Worm (Caenorhabditis elegans): ENCODE data around the gene Y9C2UA.1.

The Y9C2UA.1 gene

DNA sequence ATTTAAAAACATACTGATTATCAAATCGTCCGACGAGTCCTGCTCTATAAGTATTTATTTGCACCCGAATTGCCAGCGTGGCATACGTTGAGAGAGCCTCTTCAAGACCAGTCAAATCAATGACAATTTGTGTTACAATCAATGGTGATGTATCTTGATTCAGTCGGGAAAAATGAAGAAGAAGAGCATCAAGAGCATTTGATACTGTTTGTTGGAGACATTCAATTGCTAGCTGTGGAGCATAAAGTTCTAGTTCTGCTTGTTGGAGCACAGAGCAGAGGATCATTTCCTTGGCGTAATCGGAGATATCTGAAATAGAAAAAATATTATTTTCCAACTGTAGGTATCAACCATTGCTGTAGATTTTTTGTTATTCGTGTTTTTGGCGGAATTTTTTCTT, 34.0 kb downstream of the Y9C2UA.1 start:
- TF ChIP-seq unc-39 (tag; optimal IDR thresholded peaks at IDR 0.05): no peak
- no peak for TF ChIP-seq nhr-6 (tag; optimal IDR thresholded peaks at IDR 0.05)
- TF ChIP-seq fos-1 (tag; optimal IDR thresholded peaks at IDR 0.05): no peak
- no peak for TF ChIP-seq mdl-1 (tag; optimal IDR thresholded peaks at IDR 0.05)
- TF ChIP-seq ztf-4 (tag; optimal IDR thresholded peaks at IDR 0.05): no peak
- TF ChIP-seq gmeb-1 (tag; optimal IDR thresholded peaks at IDR 0.05): no peak
- no peak for TF ChIP-seq ceh-82 (tag; optimal IDR thresholded peaks at IDR 0.05)
- TF ChIP-seq sma-9 (GFP tag; optimal IDR thresholded peaks at IDR 0.05): no peak
- TF ChIP-seq sma-9 (tag; optimal IDR thresholded peaks at IDR 0.05): no peak
- TF ChIP-seq alr-1 (tag; optimal IDR thresholded peaks at IDR 0.05): no peak
- no peak for TF ChIP-seq ztf-11 (tag; optimal IDR thresholded peaks at IDR 0.05)
- TF ChIP-seq ama-1 (optimal IDR thresholded peaks at IDR 0.05): no peak
- TF ChIP-seq nhr-10 (tag; optimal IDR thresholded peaks at IDR 0.05): no peak
- TF ChIP-seq sem-4 (tag; optimal IDR thresholded peaks at IDR 0.05): no peak
- TF ChIP-seq nhr-77 (tag; optimal IDR thresholded peaks at IDR 0.05): no peak
- TF ChIP-seq ZK546.5 (tag; optimal IDR thresholded peaks at IDR 0.05): no peak
- no peak for TF ChIP-seq unc-55 (GFP tag; optimal IDR thresholded peaks at IDR 0.05)
- TF ChIP-seq mbf-1 (tag; optimal IDR thresholded peaks at IDR 0.05): no peak

DNA sequence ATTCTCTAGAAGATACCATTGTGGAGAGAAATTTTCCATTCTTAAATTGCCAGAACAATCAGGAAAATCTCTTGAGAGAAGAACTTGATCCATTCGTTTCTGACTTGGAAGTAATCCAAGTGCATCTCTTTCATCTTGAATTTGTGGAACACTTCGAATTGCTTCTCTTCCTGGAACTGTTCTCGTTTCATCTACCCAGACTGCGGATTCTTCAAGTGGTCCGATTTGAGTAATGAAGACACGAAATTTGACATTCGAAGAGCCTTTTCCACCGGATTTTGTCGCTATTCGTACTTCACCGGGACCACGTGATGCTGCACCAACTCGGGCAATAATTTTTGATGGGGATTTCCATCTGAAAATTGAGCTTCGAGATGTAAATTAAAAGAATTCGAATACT, 37.1 kb downstream of the Y9C2UA.1 start:
- TF ChIP-seq ama-1 (optimal IDR thresholded peaks at IDR 0.05) (no peak), F13H6.1 (tag; optimal IDR thresholded peaks at IDR 0.05) (no peak), lin-13 (GFP tag; optimal IDR thresholded peaks at IDR 0.05) (no peak), nhr-237 (tag; optimal IDR thresholded peaks at IDR 0.05) (no peak), lsy-2 (tag; optimal IDR thresholded peaks at IDR 0.05) (no peak), lin-11 (tag; optimal IDR thresholded peaks at IDR 0.05) (no peak), unc-62 (GFP tag; optimal IDR thresholded peaks at IDR 0.05) (no peak), nhr-129 (tag; optimal IDR thresholded peaks at IDR 0.05) (no peak), nhr-6 (tag; optimal IDR thresholded peaks at IDR 0.05) (no peak), crh-2 (tag; optimal IDR thresholded peaks at IDR 0.05) (no peak), ceh-16 (tag; optimal IDR thresholded peaks at IDR 0.05) (no peak), dmd-4 (tag; optimal IDR thresholded peaks at IDR 0.05) (no peak), gmeb-1 (tag; optimal IDR thresholded peaks at IDR 0.05) (no peak), ztf-1 (GFP tag; conservative IDR thresholded peaks at IDR 0.05) (no peak), snpc-4 (tag; optimal IDR thresholded peaks at IDR 0.05) (no peak), ztf-4 (tag; optimal IDR thresholded peaks at IDR 0.05) (no peak), sem-4 (tag; optimal IDR thresholded peaks at IDR 0.05) (no peak), blmp-1 (tag; optimal IDR thresholded peaks at IDR 0.05; ENCODE audit: insufficient read depth) (no peak)

DNA sequence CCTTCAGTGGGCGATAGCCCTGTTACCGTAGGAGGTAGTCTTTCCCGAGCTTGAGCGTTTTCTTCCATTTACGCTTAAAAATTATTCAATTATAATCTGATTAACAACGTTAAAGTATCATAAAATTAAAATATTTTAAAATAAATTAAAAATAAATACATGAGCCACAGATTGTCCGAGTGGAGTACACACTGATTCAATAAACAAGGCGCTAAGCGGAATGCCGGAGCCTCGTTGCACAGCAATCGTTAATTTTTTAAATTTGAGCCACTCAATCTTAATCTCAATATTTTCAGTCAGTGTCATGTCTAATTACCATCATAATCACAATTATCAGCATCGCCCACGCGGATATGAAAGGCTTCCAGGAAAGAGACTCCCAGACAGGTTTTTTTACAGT, 37.6 kb downstream of the Y9C2UA.1 start, which contains the start of the genes sec-5 and pir-1:
Gene sec-5 (minus strand): TSS at position 73 of the 400 bp plus-strand sequence.
Gene pir-1 (plus strand): TSS at position 221 of the 400 bp plus-strand sequence.
- TF ChIP-seq elt-3 (tag; optimal IDR thresholded peaks at IDR 0.05): no peak
- TF ChIP-seq ZK546.5 (tag; optimal IDR thresholded peaks at IDR 0.05): no peak
- TF ChIP-seq fos-1 (tag; optimal IDR thresholded peaks at IDR 0.05): peak; percentile 33
- TF ChIP-seq nhr-25 (tag; optimal IDR thresholded peaks at IDR 0.05): peak; percentile 35
- TF ChIP-seq unc-55 (GFP tag; optimal IDR thresholded peaks at IDR 0.05): peak; percentile 72
- TF ChIP-seq gmeb-1 (tag; optimal IDR thresholded peaks at IDR 0.05): peak; percentile 41
- peak; percentile 18 to 71 for TF ChIP-seq lsy-2 (tag; optimal IDR thresholded peaks at IDR 0.05)
- no peak for TF ChIP-seq ztf-4 (tag; optimal IDR thresholded peaks at IDR 0.05)
- peak; percentile 5 for TF ChIP-seq sma-9 (GFP tag; optimal IDR thresholded peaks at IDR 0.05)
- no peak for TF ChIP-seq sma-9 (tag; optimal IDR thresholded peaks at IDR 0.05)
- peak; percentile 53 for TF ChIP-seq C34F6.9 (tag; optimal IDR thresholded peaks at IDR 0.05)
- no peak for TF ChIP-seq aly-2 (tag; optimal IDR thresholded peaks at IDR 0.05)
- no peak for TF ChIP-seq ztf-1 (GFP tag; conservative IDR thresholded peaks at IDR 0.05)

DNA sequence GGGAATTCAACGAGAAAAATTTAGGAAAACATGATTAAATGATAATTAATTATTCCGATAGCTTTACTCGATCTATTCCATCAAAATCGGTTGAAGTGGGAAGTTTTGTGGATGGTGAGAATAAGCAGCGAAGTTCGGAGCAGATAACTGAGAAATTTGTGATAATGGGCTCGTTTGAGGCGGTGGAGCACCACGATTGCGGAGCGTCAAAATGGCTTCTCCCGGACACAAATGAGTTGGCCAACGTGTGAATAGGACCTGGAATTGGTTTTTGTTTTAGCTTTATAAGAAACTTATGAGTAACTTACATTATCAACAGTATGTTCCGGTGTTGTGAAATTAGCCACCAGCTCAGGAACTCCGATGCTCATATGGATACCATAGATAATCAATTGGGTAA, 39.4 kb downstream of the Y9C2UA.1 start:
- TF ChIP-seq dmd-4 (tag; optimal IDR thresholded peaks at IDR 0.05) (no peak), nhr-237 (tag; optimal IDR thresholded peaks at IDR 0.05) (no peak), sem-4 (tag; optimal IDR thresholded peaks at IDR 0.05) (no peak), zag-1 (tag; optimal IDR thresholded peaks at IDR 0.05) (no peak), snpc-4 (tag; optimal IDR thresholded peaks at IDR 0.05) (no peak)

DNA sequence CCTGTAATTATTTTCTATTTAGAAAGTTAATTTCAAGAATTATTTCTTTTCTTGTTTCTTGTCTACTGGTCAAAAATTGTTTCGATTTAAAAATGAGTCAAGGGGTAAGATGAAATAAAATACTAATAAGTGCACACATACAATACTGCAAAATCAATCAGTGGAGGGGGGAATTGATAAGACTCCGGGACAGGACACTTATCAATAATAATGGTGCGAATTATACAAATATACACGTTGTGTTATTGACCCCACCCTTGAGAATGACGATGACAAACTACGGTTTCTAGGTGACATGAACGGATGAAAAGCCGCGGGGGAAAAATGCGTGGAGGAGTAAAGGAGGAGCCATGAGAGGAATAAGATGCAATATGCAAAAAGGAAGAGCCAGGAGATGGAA, 41.7 kb downstream of the Y9C2UA.1 start:
- TF ChIP-seq fos-1 (tag; optimal IDR thresholded peaks at IDR 0.05) (peak; percentile 92), zag-1 (tag; optimal IDR thresholded peaks at IDR 0.05) (no peak)

All from whole organism, L2 larva.